Worm (Caenorhabditis elegans): ENCODE measurements around the gene sre-31.

DNA sequence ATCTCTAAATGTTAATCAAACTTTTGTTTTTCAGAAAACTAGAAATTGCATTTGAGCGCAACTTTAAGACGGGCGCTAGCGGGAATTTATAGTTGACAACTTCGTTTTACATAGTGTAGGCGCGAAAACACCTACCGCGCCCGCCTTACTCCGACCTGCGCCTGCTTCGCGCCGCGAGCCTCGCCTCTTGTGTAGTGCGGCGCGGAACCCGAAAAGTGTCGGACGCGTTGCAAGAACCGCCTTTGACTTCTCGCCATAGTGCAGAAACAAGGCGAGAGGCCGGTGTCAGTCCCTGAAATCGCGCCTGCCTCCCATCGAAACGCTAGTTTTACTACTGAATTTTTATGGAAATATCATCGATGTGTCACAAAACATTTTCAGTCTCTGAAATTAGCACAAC lies 22.8 kb downstream of the sre-31 start:
- TF ChIP-seq pha-4 (tag; optimal IDR thresholded peaks at IDR 0.05) (no peak), odd-2 (tag; optimal IDR thresholded peaks at IDR 0.05) (no peak), ceh-9 (tag; optimal IDR thresholded peaks at IDR 0.05) (no peak)

Data from whole organism, late embryonic.